Fruit fly (Drosophila melanogaster) Kc167 (cell line): Measurements from ENCODE around the gene CG43845.

Experiments
- Myc ChIP-seq: fragments of >200 bp; optimal IDR thresholded peaks from 2 replicates; lab custom pipeline; 2017; ENCODE audit warnings: missing external identifiers
- h ChIP-seq: fragments of >200 bp; optimal IDR thresholded peaks from 3 replicates; lab custom pipeline; 2018; ENCODE audit warnings: missing external identifiers
- insv ChIP-seq: fragments of >200 bp; optimal IDR thresholded peaks from 3 replicates; lab custom pipeline; 2018; ENCODE audit warnings: missing external identifiers
- psq ChIP-seq: fragments of >200 bp; optimal IDR thresholded peaks from 2 replicates; lab custom pipeline; 2017; ENCODE audit warnings: missing external identifiers
- ttk ChIP-seq: sonication (Bioruptor generic); optimal IDR thresholded peaks from 2 replicates; lab custom pipeline; 2017; ENCODE audit warnings: missing external identifiers

- TF ChIP-seq ttk (lab: Kevin White, UChicago) = no peak
- no peak for TF ChIP-seq Myc (lab: Kevin White, UChicago)
- no peak for TF ChIP-seq h
- no peak for TF ChIP-seq insv (lab: Kevin White, UChicago)
- TF ChIP-seq psq (lab: Kevin White, UChicago) = no peak
These were observed 24.6 kb upstream of the CG43845 start, which contains the start of gene CG2519 for dm6 chr3R:5547464-5547943.
